Fruit fly (Drosophila melanogaster) Kc167 (cell line): ENCODE measurements around the gene mthl10.

Experiments used
- Myc ChIP-seq: fragments of >200 bp; optimal IDR thresholded peaks from 2 replicates; lab custom pipeline; 2017; ENCODE audit warnings: missing external identifiers
- Sin3A ChIP-seq: fragments of >200 bp; optimal IDR thresholded peaks from 2 replicates; lab custom pipeline; 2018; ENCODE audit warnings: missing external identifiers
- h ChIP-seq: fragments of >200 bp; optimal IDR thresholded peaks from 3 replicates; lab custom pipeline; 2018; ENCODE audit warnings: missing external identifiers
- insv ChIP-seq: fragments of >200 bp; optimal IDR thresholded peaks from 3 replicates; lab custom pipeline; 2018; ENCODE audit warnings: missing external identifiers
- psq ChIP-seq: fragments of >200 bp; optimal IDR thresholded peaks from 2 replicates; lab custom pipeline; 2017; ENCODE audit warnings: missing external identifiers
- ttk ChIP-seq: sonication (Bioruptor generic); optimal IDR thresholded peaks from 2 replicates; lab custom pipeline; 2017; ENCODE audit warnings: missing external identifiers

mthl10 gene

dm6 chr3L:284253-284652 lies 58.5 kb downstream of the mthl10 start:
- TF ChIP-seq insv (lab: Kevin White, UChicago), result no peak
- no peak for TF ChIP-seq Sin3A
- TF ChIP-seq Myc, result no peak
- TF ChIP-seq ttk, result no peak
- no peak for TF ChIP-seq h (lab: Kevin White, UChicago)
- no peak for TF ChIP-seq psq (lab: Kevin White, UChicago)
